Fruit fly (Drosophila melanogaster) whole organism, embryonic: Measurements from ENCODE around the gene Lerp.

Experiments used
- Bgb ChIP-seq: fragments of 200-800 bp; sonication (Bioruptor generic); IDR thresholded peaks from 2 replicates; pipeline ENCODE4 v1.3.6; 2022; ENCODE audit warnings: missing biosample characterization, missing genetic modification characterization; ENCODE audit not compliant: partially characterized antibody
- Bteb2 ChIP-seq: fragments of 200-800 bp; sonication (Bioruptor generic); optimal IDR thresholded peaks from 2 replicates; lab custom pipeline; 2016; ENCODE audit warnings: missing biosample characterization, missing genetic modification characterization
- CG10431 ChIP-seq: fragments of 200-800 bp; sonication (Bioruptor generic); optimal IDR thresholded peaks from 3 replicates; lab custom pipeline; 2018; ENCODE audit warnings: missing biosample characterization, mild to moderate bottlenecking, missing genetic modification characterization
- CG10565 ChIP-seq: fragments of 200-800 bp; sonication (Bioruptor generic); optimal IDR thresholded peaks from 3 replicates; lab custom pipeline; 2016; ENCODE audit warnings: missing biosample characterization, mild to moderate bottlenecking, missing genetic modification characterization
- CG11398 ChIP-seq: fragments of 200-800 bp; sonication (Bioruptor generic); optimal IDR thresholded peaks from 2 replicates; lab custom pipeline; 2016; ENCODE audit warnings: missing biosample characterization, missing genetic modification characterization
- CG11504 ChIP-seq: fragments of 200-800 bp; sonication (Bioruptor generic); optimal IDR thresholded peaks from 3 replicates; lab custom pipeline; 2019; ENCODE audit warnings: missing biosample characterization, mild to moderate bottlenecking, missing genetic modification characterization, moderate library complexity
- CG13296 ChIP-seq: fragments of 200-800 bp; sonication (Bioruptor generic); optimal IDR thresholded peaks from 3 replicates; lab custom pipeline; 2018; ENCODE audit warnings: missing biosample characterization, mild to moderate bottlenecking, missing genetic modification characterization
- CG13894 ChIP-seq: fragments of 200-800 bp; sonication (Bioruptor generic); optimal IDR thresholded peaks from 3 replicates; lab custom pipeline; 2018; ENCODE audit warnings: missing biosample characterization, mild to moderate bottlenecking, missing genetic modification characterization, moderate library complexity
- CG1603 ChIP-seq: fragments of 200-800 bp; sonication (Bioruptor generic); optimal IDR thresholded peaks from 2 replicates; lab custom pipeline; 2019; ENCODE audit warnings: missing biosample characterization, mild to moderate bottlenecking, missing genetic modification characterization, moderate library complexity
- CG17186 ChIP-seq: fragments of 200-800 bp; sonication (Bioruptor generic); optimal IDR thresholded peaks from 3 replicates; lab custom pipeline; 2017; ENCODE audit warnings: missing biosample characterization, missing genetic modification reagents, missing genetic modification characterization
- CG2120 ChIP-seq: fragments of 200-800 bp; sonication (Bioruptor generic); optimal IDR thresholded peaks from 3 replicates; lab custom pipeline; 2016; ENCODE audit warnings: missing biosample characterization, missing genetic modification characterization
- CG42726 ChIP-seq: fragments of 200-800 bp; sonication (Bioruptor generic); IDR thresholded peaks from 2 replicates; pipeline ENCODE4 v1.3.6; 2022; ENCODE audit warnings: missing biosample characterization, missing genetic modification characterization; ENCODE audit not compliant: partially characterized antibody
- CG5245 ChIP-seq: fragments of 200-800 bp; sonication (Bioruptor generic); optimal IDR thresholded peaks from 3 replicates; lab custom pipeline; 2016; ENCODE audit warnings: missing biosample characterization, missing genetic modification characterization
- CG5953 ChIP-seq: fragments of 200-800 bp; sonication (Bioruptor generic); IDR thresholded peaks from 2 replicates; pipeline ENCODE4 v1.3.6; 2022; ENCODE audit warnings: missing biosample characterization, missing genetic modification characterization
- CG6791 ChIP-seq: fragments of 200-800 bp; sonication (Bioruptor generic); IDR thresholded peaks from 3 replicates; pipeline ENCODE4 v1.3.6; 2022; ENCODE audit warnings: missing biosample characterization, missing genetic modification characterization; ENCODE audit not compliant: partially characterized antibody
- CG7271 ChIP-seq: fragments of 200-800 bp; sonication (Bioruptor generic); optimal IDR thresholded peaks from 2 replicates; lab custom pipeline; 2018; ENCODE audit warnings: missing biosample characterization, mild to moderate bottlenecking, missing genetic modification characterization, moderate library complexity
- CG8359 ChIP-seq: fragments of 200-800 bp; sonication (Bioruptor generic); optimal IDR thresholded peaks from 2 replicates; lab custom pipeline; 2017; ENCODE audit warnings: missing biosample characterization, mild to moderate bottlenecking, missing genetic modification characterization, borderline replicate concordance
- CG8924 ChIP-seq: fragments of 200-800 bp; optimal IDR thresholded peaks from 3 replicates; lab custom pipeline; 2019; ENCODE audit warnings: missing biosample characterization, mild to moderate bottlenecking, missing genetic modification characterization, moderate library complexity
- CG9797 ChIP-seq: fragments of 200-800 bp; sonication (Bioruptor generic); optimal IDR thresholded peaks from 3 replicates; lab custom pipeline; 2018; ENCODE audit warnings: missing biosample characterization, mild to moderate bottlenecking, missing genetic modification characterization
- Camta ChIP-seq: fragments of 200-800 bp; sonication (Bioruptor generic); optimal IDR thresholded peaks from 2 replicates; lab custom pipeline; 2016; ENCODE audit warnings: missing biosample characterization, missing genetic modification characterization
- Doc2 ChIP-seq: fragments of 200-800 bp; sonication (Bioruptor generic); IDR thresholded peaks from 2 replicates; pipeline ENCODE4 v1.3.6; 2022; ENCODE audit warnings: missing biosample characterization, missing genetic modification characterization
- Drgx ChIP-seq: fragments of 200-800 bp; sonication (Bioruptor generic); IDR thresholded peaks from 2 replicates; pipeline ENCODE4 v1.3.6; 2022; ENCODE audit warnings: missing biosample characterization, missing genetic modification characterization
- Fer2 ChIP-seq: fragments of 200-800 bp; sonication (Bioruptor generic); optimal IDR thresholded peaks from 2 replicates; lab custom pipeline; 2018; ENCODE audit warnings: missing biosample characterization, mild to moderate bottlenecking, missing genetic modification characterization, moderate library complexity
- GATAe ChIP-seq: fragments of 200-800 bp; sonication (Bioruptor generic); conservative IDR thresholded peaks from 2 replicates; pipeline ENCODE4 v1.3.6; 2022; ENCODE audit warnings: missing biosample characterization, missing genetic modification characterization
- HLHmδ ChIP-seq: fragments of 200-800 bp; sonication (Bioruptor generic); optimal IDR thresholded peaks from 2 replicates; lab custom pipeline; 2018; ENCODE audit warnings: missing biosample characterization, mild to moderate bottlenecking, missing genetic modification characterization, moderate library complexity
- Hmr ChIP-seq: fragments of 200-800 bp; sonication (Bioruptor generic); optimal IDR thresholded peaks from 3 replicates; lab custom pipeline; 2017; ENCODE audit warnings: mild to moderate bottlenecking, missing biosample characterization, missing genetic modification reagents, missing genetic modification characterization
- Myb ChIP-seq: fragments of 200-800 bp; sonication (Bioruptor generic); optimal IDR thresholded peaks from 2 replicates; lab custom pipeline; 2016; ENCODE audit warnings: missing biosample characterization, missing genetic modification characterization
- Sox102F ChIP-seq: fragments of 200-800 bp; sonication (Bioruptor generic); optimal IDR thresholded peaks from 2 replicates; lab custom pipeline; 2018; ENCODE audit warnings: missing biosample characterization, mild to moderate bottlenecking, missing genetic modification characterization, moderate library complexity
- Sry-δ ChIP-seq: fragments of 200-800 bp; sonication (Bioruptor generic); optimal IDR thresholded peaks from 2 replicates; lab custom pipeline; 2016; ENCODE audit warnings: missing biosample characterization, missing genetic modification characterization
- Tbp ChIP-seq: fragments of >200 bp; optimal IDR thresholded peaks from 2 replicates; lab custom pipeline; 2018; ENCODE audit warnings: missing biosample characterization, missing genetic modification characterization
- ash1 ChIP-seq: fragments of 200-800 bp; sonication (Bioruptor generic); optimal IDR thresholded peaks from 2 replicates; lab custom pipeline; 2018; ENCODE audit warnings: missing biosample characterization, mild to moderate bottlenecking, missing genetic modification characterization
- corto ChIP-seq: fragments of 200-800 bp; sonication (Bioruptor generic); optimal IDR thresholded peaks from 2 replicates; lab custom pipeline; 2016; ENCODE audit warnings: missing biosample characterization, mild to moderate bottlenecking, missing genetic modification characterization, moderate library complexity
- croc ChIP-seq: fragments of 200-800 bp; sonication (Bioruptor generic); conservative IDR thresholded peaks from 3 replicates; pipeline ENCODE4 v1.3.6; 2022; ENCODE audit warnings: missing biosample characterization, missing genetic modification characterization
- esg ChIP-seq: fragments of 200-800 bp; sonication (Bioruptor generic); conservative IDR thresholded peaks from 2 replicates; pipeline ENCODE4 v1.3.6; 2022; ENCODE audit warnings: missing biosample characterization, missing genetic modification characterization
- fru ChIP-seq: fragments of >200 bp; optimal IDR thresholded peaks from 2 replicates; lab custom pipeline; 2017
- ftz-f1 ChIP-seq: fragments of 200-800 bp; sonication (Bioruptor generic); optimal IDR thresholded peaks from 2 replicates; lab custom pipeline; 2016; ENCODE audit warnings: missing biosample characterization, missing genetic modification characterization
- grn ChIP-seq: fragments of 200-800 bp; sonication (Bioruptor generic); optimal IDR thresholded peaks from 3 replicates; lab custom pipeline; 2017; ENCODE audit warnings: missing biosample characterization, missing genetic modification characterization
- h ChIP-seq: fragments of >200 bp; optimal IDR thresholded peaks from 2 replicates; lab custom pipeline; 2017
- hth ChIP-seq: fragments of >200 bp; optimal IDR thresholded peaks from 2 replicates; lab custom pipeline; 2017; ENCODE audit warnings: inconsistent platforms
- ind ChIP-seq: fragments of 200-800 bp; sonication (Bioruptor generic); optimal IDR thresholded peaks from 3 replicates; lab custom pipeline; 2016; ENCODE audit warnings: missing biosample characterization, missing genetic modification characterization
- lmd ChIP-seq: fragments of 200-800 bp; sonication (Bioruptor generic); IDR thresholded peaks from 2 replicates; pipeline ENCODE4 v1.3.6; 2022; ENCODE audit warnings: missing biosample characterization, missing genetic modification characterization
- nom ChIP-seq: fragments of 200-800 bp; sonication (Bioruptor generic); optimal IDR thresholded peaks from 2 replicates; lab custom pipeline; 2017; ENCODE audit warnings: missing biosample characterization, missing genetic modification characterization, mild to moderate bottlenecking, moderate library complexity, missing genetic modification reagents
- p53 ChIP-seq: fragments of 200-800 bp; sonication (Bioruptor generic); optimal IDR thresholded peaks from 2 replicates; lab custom pipeline; 2016; ENCODE audit warnings: missing biosample characterization, missing genetic modification characterization
- shn ChIP-seq: fragments of 200-800 bp; sonication (Bioruptor generic); optimal IDR thresholded peaks from 3 replicates; lab custom pipeline; 2016; ENCODE audit warnings: missing biosample characterization, missing genetic modification characterization
- sima ChIP-seq: fragments of 200-800 bp; sonication (Bioruptor generic); optimal IDR thresholded peaks from 2 replicates; lab custom pipeline; 2016; ENCODE audit warnings: missing biosample characterization, missing genetic modification characterization
- so ChIP-seq: fragments of 200-800 bp; sonication (Bioruptor generic); IDR thresholded peaks from 3 replicates; pipeline ENCODE4 v1.3.6; 2022; ENCODE audit warnings: missing biosample characterization, missing genetic modification characterization
- ssp ChIP-seq: fragments of 200-800 bp; sonication (Bioruptor generic); IDR thresholded peaks from 2 replicates; pipeline ENCODE4 v1.3.6; 2022; ENCODE audit warnings: missing biosample characterization, missing genetic modification characterization
- twi ChIP-seq: fragments of 200-800 bp; optimal IDR thresholded peaks from 2 replicates; lab custom pipeline; 2019; ENCODE audit warnings: missing biosample characterization, mild to moderate bottlenecking, missing genetic modification characterization, moderate library complexity
- vnd ChIP-seq: fragments of 200-800 bp; sonication (Bioruptor generic); IDR thresholded peaks from 3 replicates; pipeline ENCODE4 v1.3.6; 2022; ENCODE audit warnings: missing biosample characterization, missing genetic modification characterization; ENCODE audit not compliant: partially characterized antibody
- zen ChIP-seq: fragments of 200-800 bp; sonication (Bioruptor generic); optimal IDR thresholded peaks from 3 replicates; lab custom pipeline; 2018; ENCODE audit warnings: missing biosample characterization, mild to moderate bottlenecking, missing genetic modification characterization, moderate library complexity

The Lerp gene

dm6 chr3R:26881121-26881895 lies 18.4 kb upstream of the Lerp start, which contains the start of the genes ro and T48 (continued):
- TF ChIP-seq esg (GFP tag; lab: Robert Waterston, UW) (no peak), CG11504 (tag; lab: Kevin White, UChicago) (peak; percentile 59), p53 (GFP tag; lab: Kevin White, UChicago) (peak; percentile 86), nom (GFP tag; lab: Kevin White, UChicago) (peak; percentile 9), CG13296 (no peak), CG10565 (GFP tag; lab: Kevin White, UChicago) (no peak), so (GFP tag; lab: Robert Waterston, UW) (peak; percentile 35; the same call in 2 of the 3 replicates), shn (GFP tag; lab: Kevin White, UChicago) (peak; percentile 66), CG5245 (GFP tag; lab: Kevin White, UChicago) (peak; percentile 22), CG9797 (GFP tag; lab: Kevin White, UChicago) (peak; percentile 98), CG2120 (GFP tag; lab: Kevin White, UChicago) (peak; percentile 69), Tbp (GFP tag; lab: Kevin White, UChicago) (no peak), CG42726 (GFP tag; lab: Robert Waterston, UW) (peak; percentile 80), Camta (GFP tag; lab: Kevin White, UChicago) (peak; percentile 22), CG13894 (tag; lab: Kevin White, UChicago) (peak; percentile 92), Myb (GFP tag; lab: Kevin White, UChicago) (peak; percentile 74), CG11398 (GFP tag; lab: Kevin White, UChicago) (no peak), Sry-δ (peak; percentile 99), CG5953 (GFP tag; lab: Robert Waterston, UW) (no peak), GATAe (no peak), fru (lab: Kevin White, UChicago) (no peak), Bteb2 (peak; percentile 36), sima (no peak), zen (peak; percentile 74), ind (no peak), grn (GFP tag; lab: Kevin White, UChicago) (peak; percentile 69), Hmr (GFP tag; lab: Kevin White, UChicago) (peak; percentile 96), lmd (GFP tag; lab: Robert Waterston, UW) (no peak; the same call in 1 of the 2 replicates), CG8359 (no peak), CG8924 (tag; lab: Kevin White, UChicago) (peak; percentile 55), croc (GFP tag; lab: Robert Waterston, UW) (no peak), CG6791 (peak; percentile 72), ssp (GFP tag; lab: Robert Waterston, UW) (peak; percentile 70), Doc2 (GFP tag; lab: Robert Waterston, UW) (no peak), corto (no peak), Bgb (GFP tag; lab: Robert Waterston, UW) (peak; percentile 84), ash1 (peak; percentile 39), CG10431 (GFP tag; lab: Kevin White, UChicago) (no peak), h (no peak), HLHmδ (GFP tag; lab: Kevin White, UChicago) (peak; percentile 5), Sox102F (GFP tag; lab: Kevin White, UChicago) (peak; percentile 23), CG1603 (peak; percentile 93), hth (lab: Kevin White, UChicago) (no peak), twi (tag; lab: Kevin White, UChicago) (no peak), CG7271 (tag; lab: Kevin White, UChicago) (no peak), ftz-f1 (GFP tag; lab: Kevin White, UChicago) (peak; percentile 65), CG17186 (GFP tag; lab: Kevin White, UChicago) (peak; percentile 5), Drgx (GFP tag; lab: Robert Waterston, UW) (no peak), Fer2 (peak; percentile 24), vnd (GFP tag; lab: Robert Waterston, UW) (0 out of 3 replicates have a peak, but pooled peaks have one; percentile 19)
